Worm (Caenorhabditis elegans) whole organism, midembryonic: ENCODE measurements around the gene srlf-14.

Source experiments
- cog-1 ChIP-seq: sonication (generic microtip); optimal IDR thresholded peaks from 2 replicates; lab custom pipeline; 2016; ENCODE audit warnings: missing genetic modification characterization, missing compliant biosample characterization
- flt-1 ChIP-seq: fragments of 200-800 bp; sonication (Bioruptor generic); IDR thresholded peaks from 2 replicates; pipeline ENCODE4 v1.3.6; 2022; ENCODE audit warnings: missing genetic modification characterization, missing compliant biosample characterization
- ref-1 ChIP-seq: fragments of 200-800 bp; sonication (Bioruptor generic); conservative IDR thresholded peaks from 2 replicates; pipeline ENCODE4 v1.3.6; 2022; ENCODE audit warnings: missing genetic modification reagents, missing genetic modification characterization, missing compliant biosample characterization

DNA sequence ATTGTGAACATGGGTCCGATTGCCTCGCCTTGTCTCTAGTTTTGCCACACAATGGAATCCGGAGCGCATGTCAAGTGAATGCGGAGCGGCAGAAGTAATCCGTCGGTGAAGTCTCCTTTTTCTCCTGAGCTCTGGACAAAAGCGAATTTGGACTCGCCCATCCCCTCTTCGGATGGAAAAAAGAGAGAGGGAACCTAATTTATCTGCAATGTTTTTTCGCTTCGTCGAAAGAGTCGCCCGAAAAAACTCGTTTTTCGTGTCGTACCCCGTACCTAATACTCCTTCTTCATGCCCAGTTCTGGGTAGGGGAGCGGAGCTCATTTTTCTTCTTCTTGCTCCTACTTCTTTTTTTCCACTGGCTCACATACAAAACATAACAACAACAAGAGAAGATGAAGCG, 24.0 kb downstream of the srlf-14 start:
- TF ChIP-seq ref-1 (GFP tag; lab: Robert Waterston, UW): no peak
- 0 out of 2 replicates have a peak, but pooled peaks have one; percentile 4 for TF ChIP-seq flt-1
- no peak for TF ChIP-seq cog-1
